Worm (Caenorhabditis elegans): Measurements from ENCODE around the gene F28G4.2.

DNA sequence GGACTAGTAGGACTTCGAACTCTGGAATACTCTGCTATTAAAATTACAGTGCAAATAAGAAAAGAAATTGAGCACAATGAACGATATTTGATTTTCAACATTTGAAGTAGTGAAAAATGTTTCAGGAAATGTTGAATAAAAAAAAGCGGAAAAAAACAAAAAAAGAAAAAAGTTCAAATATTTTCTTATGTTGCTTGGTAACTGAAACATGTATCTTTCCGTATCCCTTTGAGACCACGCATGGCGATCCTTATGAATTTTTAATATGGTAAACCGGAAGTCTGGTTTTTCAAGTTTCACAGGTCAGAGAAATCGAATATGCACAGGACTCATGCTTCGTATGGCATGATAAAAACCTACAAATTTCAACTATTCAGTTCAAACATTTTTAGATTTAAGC lies 5.5 kb upstream of the F28G4.2 start, which contains the start of gene F28G4.3:
- TF ChIP-seq snpc-1.1 (tag; optimal IDR thresholded peaks at IDR 0.05; ENCODE audit: insufficient read depth) (no peak), dpff-1 (tag; optimal IDR thresholded peaks at IDR 0.05) (no peak), ekl-4 (GFP tag; IDR thresholded peaks at IDR 0.05) (no peak), lin-35 (GFP tag; optimal IDR thresholded peaks at IDR 0.05) (no peak), Y79H2A.3 (GFP tag; conservative IDR thresholded peaks at IDR 0.05) (no peak), F39B2.1 (GFP tag; IDR thresholded peaks at IDR 0.05) (no peak), cebp-2 (GFP tag; IDR thresholded peaks at IDR 0.05) (no peak)
